Fruit fly (Drosophila melanogaster) whole organism, embryonic: ENCODE measurements around the gene ihog.

Experiments
- Atf6 ChIP-seq: fragments of 200-800 bp; sonication (Bioruptor generic); IDR thresholded peaks from 2 replicates; pipeline ENCODE4 v1.3.6; 2022; ENCODE audit warnings: missing biosample characterization, missing genetic modification characterization
- BEAF-32 ChIP-seq: fragments of 200-800 bp; sonication (Bioruptor generic); optimal IDR thresholded peaks from 3 replicates; lab custom pipeline; 2017; ENCODE audit warnings: missing biosample characterization, missing genetic modification characterization, mild to moderate bottlenecking, moderate library complexity, missing genetic modification reagents
- CG10209 ChIP-seq: fragments of 200-800 bp; sonication (Bioruptor generic); optimal IDR thresholded peaks from 3 replicates; lab custom pipeline; 2017; ENCODE audit warnings: missing biosample characterization, mild to moderate bottlenecking, missing genetic modification characterization, missing genetic modification reagents
- CG1024 ChIP-seq: fragments of 200-800 bp; sonication (Bioruptor generic); IDR thresholded peaks from 2 replicates; pipeline ENCODE4 v1.3.6; 2022; ENCODE audit warnings: missing biosample characterization, missing genetic modification characterization
- CG15011 ChIP-seq: fragments of 200-800 bp; sonication (Bioruptor generic); optimal IDR thresholded peaks from 3 replicates; lab custom pipeline; 2018; ENCODE audit warnings: missing biosample characterization, mild to moderate bottlenecking, missing genetic modification characterization
- CG15479 ChIP-seq: fragments of 200-800 bp; sonication (Bioruptor generic); optimal IDR thresholded peaks from 3 replicates; lab custom pipeline; 2019; ENCODE audit warnings: missing biosample characterization, mild to moderate bottlenecking, missing genetic modification characterization, moderate library complexity
- CG17328 ChIP-seq: fragments of 200-800 bp; sonication (Bioruptor generic); IDR thresholded peaks from 2 replicates; pipeline ENCODE4 v1.3.6; 2022; ENCODE audit warnings: missing biosample characterization, missing genetic modification characterization
- CG1832 ChIP-seq: fragments of 200-800 bp; sonication (Bioruptor generic); optimal IDR thresholded peaks from 2 replicates; lab custom pipeline; 2017; ENCODE audit warnings: missing biosample characterization, mild to moderate bottlenecking, missing genetic modification characterization, inconsistent platforms
- CG3065 ChIP-seq: fragments of 200-800 bp; sonication (Bioruptor generic); optimal IDR thresholded peaks from 2 replicates; lab custom pipeline; 2016; ENCODE audit warnings: missing biosample characterization, missing genetic modification characterization
- CG31388 ChIP-seq: fragments of 200-800 bp; sonication (Bioruptor generic); optimal IDR thresholded peaks from 2 replicates; lab custom pipeline; 2016; ENCODE audit warnings: missing biosample characterization, missing genetic modification characterization
- CG42726 ChIP-seq: fragments of 200-800 bp; sonication (Bioruptor generic); IDR thresholded peaks from 2 replicates; pipeline ENCODE4 v1.3.6; 2022; ENCODE audit warnings: missing biosample characterization, missing genetic modification characterization; ENCODE audit not compliant: partially characterized antibody
- CG7271 ChIP-seq: fragments of 200-800 bp; sonication (Bioruptor generic); optimal IDR thresholded peaks from 2 replicates; lab custom pipeline; 2018; ENCODE audit warnings: missing biosample characterization, mild to moderate bottlenecking, missing genetic modification characterization, moderate library complexity
- CG7839 ChIP-seq: fragments of 200-800 bp; sonication (Bioruptor generic); optimal IDR thresholded peaks from 3 replicates; lab custom pipeline; 2018; ENCODE audit warnings: missing biosample characterization, mild to moderate bottlenecking, missing genetic modification characterization, moderate library complexity
- CG8290 ChIP-seq, 3 experiments: fragments of 200-800 bp; sonication (Bioruptor generic); optimal IDR thresholded peaks; 2 replicates each; lab custom pipeline; 2016 to 2019; ENCODE audit warnings: missing biosample characterization in 3 of 3, missing genetic modification characterization in 3 of 3, mild to moderate bottlenecking in 2 of 3, moderate library complexity in 1 of 3
- CG8359 ChIP-seq: fragments of 200-800 bp; sonication (Bioruptor generic); optimal IDR thresholded peaks from 2 replicates; lab custom pipeline; 2017; ENCODE audit warnings: missing biosample characterization, mild to moderate bottlenecking, missing genetic modification characterization, borderline replicate concordance
- CG8924 ChIP-seq: fragments of 200-800 bp; optimal IDR thresholded peaks from 3 replicates; lab custom pipeline; 2019; ENCODE audit warnings: missing biosample characterization, mild to moderate bottlenecking, missing genetic modification characterization, moderate library complexity
- CG9609 ChIP-seq: fragments of 200-800 bp; sonication (Bioruptor generic); optimal IDR thresholded peaks from 3 replicates; lab custom pipeline; 2016; ENCODE audit warnings: missing biosample characterization, missing genetic modification characterization
- CG9817 ChIP-seq: fragments of 200-800 bp; sonication (Bioruptor generic); optimal IDR thresholded peaks from 2 replicates; lab custom pipeline; 2018; ENCODE audit warnings: missing biosample characterization, mild to moderate bottlenecking, missing genetic modification characterization, moderate library complexity
- Camta ChIP-seq: fragments of 200-800 bp; sonication (Bioruptor generic); optimal IDR thresholded peaks from 2 replicates; lab custom pipeline; 2016; ENCODE audit warnings: missing biosample characterization, missing genetic modification characterization
- CrebB ChIP-seq: fragments of 200-800 bp; sonication (Bioruptor generic); optimal IDR thresholded peaks from 3 replicates; lab custom pipeline; 2018; ENCODE audit warnings: missing biosample characterization, mild to moderate bottlenecking, missing genetic modification characterization
- Dfd ChIP-seq, 2 experiments: fragments of >200 bp; optimal IDR thresholded peaks; 2 replicates each; lab custom pipeline; 2017; ENCODE audit warnings: missing biosample characterization in 2 of 2, missing genetic modification characterization in 2 of 2
- Mad ChIP-seq: fragments of 200-800 bp; sonication (Bioruptor generic); optimal IDR thresholded peaks from 2 replicates; lab custom pipeline; 2016; ENCODE audit warnings: missing biosample characterization, missing genetic modification characterization
- NC2β ChIP-seq: fragments of 200-800 bp; sonication (Bioruptor generic); optimal IDR thresholded peaks from 2 replicates; lab custom pipeline; 2016; ENCODE audit warnings: missing biosample characterization, missing genetic modification characterization
- Taf1 ChIP-seq: fragments of 200-800 bp; sonication (Bioruptor generic); IDR thresholded peaks from 2 replicates; pipeline ENCODE4 v1.3.6; 2022; ENCODE audit warnings: missing biosample characterization, missing genetic modification characterization
- Tbp ChIP-seq: fragments of >200 bp; optimal IDR thresholded peaks from 2 replicates; lab custom pipeline; 2018; ENCODE audit warnings: missing biosample characterization, missing genetic modification characterization
- ac ChIP-seq: fragments of 200-800 bp; sonication (Bioruptor generic); optimal IDR thresholded peaks from 3 replicates; lab custom pipeline; 2017; ENCODE audit warnings: missing biosample characterization, mild to moderate bottlenecking, missing genetic modification characterization
- aop ChIP-seq: fragments of 200-800 bp; sonication (Bioruptor generic); IDR thresholded peaks from 2 replicates; pipeline ENCODE4 v1.3.6; 2022; ENCODE audit warnings: missing biosample characterization, missing genetic modification characterization
- br ChIP-seq: fragments of >200 bp; optimal IDR thresholded peaks from 2 replicates; lab custom pipeline; 2017
- chm ChIP-seq: fragments of 200-800 bp; sonication (Bioruptor generic); IDR thresholded peaks from 2 replicates; pipeline ENCODE4 v1.3.6; 2022; ENCODE audit warnings: missing biosample characterization, missing genetic modification characterization
- corto ChIP-seq: fragments of 200-800 bp; sonication (Bioruptor generic); optimal IDR thresholded peaks from 2 replicates; lab custom pipeline; 2016; ENCODE audit warnings: missing biosample characterization, mild to moderate bottlenecking, missing genetic modification characterization, moderate library complexity
- crc ChIP-seq: fragments of 200-800 bp; sonication (Bioruptor generic); optimal IDR thresholded peaks from 2 replicates; lab custom pipeline; 2016; ENCODE audit warnings: missing biosample characterization, missing genetic modification characterization
- gcm2 ChIP-seq: fragments of 200-800 bp; sonication (Bioruptor generic); optimal IDR thresholded peaks from 2 replicates; lab custom pipeline; 2016; ENCODE audit warnings: missing biosample characterization, missing genetic modification characterization
- gsb-n ChIP-seq: fragments of 200-800 bp; sonication (Bioruptor generic); optimal IDR thresholded peaks from 3 replicates; lab custom pipeline; 2018; ENCODE audit warnings: missing biosample characterization, mild to moderate bottlenecking, missing genetic modification characterization
- run ChIP-seq: fragments of 200-800 bp; sonication (Bioruptor generic); optimal IDR thresholded peaks from 3 replicates; lab custom pipeline; 2018; ENCODE audit warnings: missing biosample characterization, mild to moderate bottlenecking, missing genetic modification characterization
- sd ChIP-seq: fragments of 200-800 bp; sonication (Bioruptor generic); optimal IDR thresholded peaks from 3 replicates; lab custom pipeline; 2018; ENCODE audit warnings: missing biosample characterization, mild to moderate bottlenecking, missing genetic modification characterization, moderate library complexity
- sob ChIP-seq: fragments of 200-800 bp; sonication (Bioruptor generic); IDR thresholded peaks from 2 replicates; pipeline ENCODE4 v1.3.6; 2022; ENCODE audit warnings: missing biosample characterization, missing genetic modification characterization
- stwl ChIP-seq: fragments of 200-800 bp; sonication (Bioruptor generic); optimal IDR thresholded peaks from 3 replicates; lab custom pipeline; 2018; ENCODE audit warnings: missing biosample characterization, mild to moderate bottlenecking, missing genetic modification characterization, moderate library complexity
- sug ChIP-seq: fragments of 200-800 bp; optimal IDR thresholded peaks from 2 replicates; lab custom pipeline; 2019; ENCODE audit warnings: missing biosample characterization, mild to moderate bottlenecking, missing genetic modification characterization, moderate library complexity
- tio ChIP-seq: fragments of 200-800 bp; sonication (Bioruptor generic); optimal IDR thresholded peaks from 2 replicates; lab custom pipeline; 2017; ENCODE audit warnings: missing biosample characterization, missing genetic modification characterization, inconsistent platforms
- tll ChIP-seq, 2 experiments: fragments of 200-800 bp in 1 of 2; fragments of >200 bp in 1 of 2; sonication (Bioruptor generic) in 1 of 2; optimal IDR thresholded peaks; 2 replicates each; lab custom pipeline; 2017 to 2019; ENCODE audit warnings: missing biosample characterization in 2 of 2, missing genetic modification characterization in 2 of 2, mild to moderate bottlenecking in 1 of 2, moderate library complexity in 1 of 2
- z ChIP-seq: fragments of 200-800 bp; sonication (Bioruptor generic); IDR thresholded peaks from 3 replicates; pipeline ENCODE4 v1.3.6; 2022; ENCODE audit warnings: missing biosample characterization, missing genetic modification characterization

The ihog gene

DNA sequence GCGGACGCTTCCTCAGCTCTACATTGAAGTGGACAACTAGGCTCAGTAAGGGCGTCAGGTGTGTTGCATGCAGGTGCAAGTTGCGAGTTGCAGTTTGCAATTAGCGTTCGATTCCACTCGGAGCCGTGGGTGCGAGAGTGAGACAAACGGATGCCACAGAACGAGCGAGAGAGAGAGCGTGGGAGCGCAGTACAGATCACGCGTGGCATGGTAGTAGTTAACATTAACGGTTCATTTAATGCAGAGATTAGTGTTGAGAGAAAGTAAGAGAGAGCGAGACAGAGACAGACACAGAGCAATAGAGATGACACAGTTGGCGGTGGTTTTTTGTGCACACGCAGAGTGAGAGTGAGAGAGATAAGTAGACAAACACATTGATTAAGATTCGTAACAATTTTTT lies 8.9 kb downstream of the ihog start (continued):
- TF ChIP-seq Tbp (GFP tag; lab: Kevin White, UChicago) (no peak), chm (GFP tag; lab: Robert Waterston, UW) (0 out of 2 replicates have a peak, but pooled peaks have one; percentile 44), NC2β (no peak), z (GFP tag; lab: Robert Waterston, UW) (0 out of 3 replicates have a peak, but pooled peaks have one; percentile 46), ac (GFP tag; lab: Kevin White, UChicago) (peak; percentile 24), sug (tag; lab: Kevin White, UChicago) (no peak), CG15011 (GFP tag; lab: Kevin White, UChicago) (no peak), CG15479 (GFP tag; lab: Kevin White, UChicago) (peak; percentile 49), stwl (peak; percentile 42), Dfd (GFP tag; optimal IDR thresholded peaks at IDR 0.05; lab: Kevin White, UChicago) (no peak), CG1832 (peak; percentile 76), CG8924 (tag; lab: Kevin White, UChicago) (peak; percentile 16), CG7839 (tag; lab: Kevin White, UChicago) (no peak), Mad (no peak), sob (GFP tag; lab: Robert Waterston, UW) (no peak), gsb-n (no peak), crc (GFP tag; lab: Kevin White, UChicago) (no peak), tll (GFP tag; optimal IDR thresholded peaks at IDR 0.05; lab: Kevin White, UChicago) (peak; percentile 1 to 17), CG8290 (GFP tag; optimal IDR thresholded peaks at IDR 0.05; lab: Kevin White, UChicago) (peak; percentile 33), CG8290 (tag; optimal IDR thresholded peaks at IDR 0.05; lab: Kevin White, UChicago) (peak in 1 of 2 experiments; percentile 35), CG9817 (tag; lab: Kevin White, UChicago) (no peak), CG9609 (GFP tag; lab: Kevin White, UChicago) (no peak), aop (no peak), CG1024 (GFP tag; lab: Robert Waterston, UW) (no peak), gcm2 (GFP tag; lab: Kevin White, UChicago) (no peak), CG10209 (GFP tag; lab: Kevin White, UChicago) (no peak), BEAF-32 (GFP tag; lab: Kevin White, UChicago) (peak; percentile 9)
- TF ChIP-seq, all 482 proteins: peak for 23

DNA sequence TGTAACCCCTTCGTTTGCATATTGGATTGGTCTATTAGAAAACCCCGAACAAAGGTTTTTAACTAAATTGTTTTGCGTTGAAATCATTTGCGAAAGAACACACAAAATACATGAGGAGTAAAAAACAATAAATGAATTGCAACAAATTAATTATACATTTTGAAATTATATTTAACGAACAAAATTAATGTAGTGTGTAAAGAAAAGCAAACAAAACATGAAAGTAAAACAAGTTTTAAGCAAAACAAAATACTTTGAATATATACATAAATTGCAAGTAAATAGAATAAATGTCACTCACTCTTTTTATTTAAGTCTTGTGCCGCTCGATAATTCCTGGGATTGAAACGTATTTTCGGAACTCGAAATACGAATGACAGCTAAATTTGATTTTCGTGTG lies 16.8 kb downstream of the ihog start, which contains the start of gene CG43232:
CG43232 (plus strand) TSS at position 301 of the 400 bp plus-strand sequence.
- TF ChIP-seq Atf6 (GFP tag; lab: Robert Waterston, UW) (no peak), corto (GFP tag; lab: Kevin White, UChicago) (no peak), sd (no peak), run (tag; lab: Kevin White, UChicago) (no peak), Taf1 (no peak), CG7271 (no peak), CG42726 (GFP tag; lab: Robert Waterston, UW) (no peak), CG3065 (GFP tag; lab: Kevin White, UChicago) (no peak), Camta (no peak), CG31388 (no peak), tio (GFP tag; lab: Kevin White, UChicago) (no peak), CG8359 (GFP tag; lab: Kevin White, UChicago) (no peak), CG17328 (GFP tag; lab: Robert Waterston, UW) (no peak), CrebB (no peak), br (no peak)
- TF ChIP-seq, all 482 proteins: peak for 0
